Worm (Caenorhabditis elegans) whole organism, L2 larva: ENCODE results near the gene hpo-34.

ENCODE experiments used
- C34F6.9 ChIP-seq: fragments of 150-350 bp; optimal IDR thresholded peaks from 2 replicates; lab custom pipeline; 2014; ENCODE audit warnings: missing biosample characterization, missing genetic modification characterization
- R02D3.7 ChIP-seq: fragments of 150-350 bp; optimal IDR thresholded peaks from 2 replicates; lab custom pipeline; 2014; ENCODE audit warnings: missing biosample characterization, missing genetic modification characterization
- aly-2 ChIP-seq: fragments of 150-350 bp; optimal IDR thresholded peaks from 2 replicates; lab custom pipeline; 2014; ENCODE audit warnings: missing biosample characterization, missing genetic modification characterization
- egl-27 ChIP-seq: sonication (generic microtip); optimal IDR thresholded peaks from 3 replicates; lab custom pipeline; 2017; ENCODE audit warnings: missing biosample characterization, missing genetic modification reagents, missing genetic modification characterization
- elt-1 ChIP-seq: fragments of 150-350 bp; optimal IDR thresholded peaks from 2 replicates; lab custom pipeline; 2014; ENCODE audit warnings: missing biosample characterization, missing genetic modification characterization
- elt-3 ChIP-seq: sonication (generic microtip); optimal IDR thresholded peaks from 2 replicates; lab custom pipeline; 2017; ENCODE audit warnings: missing biosample characterization, missing genetic modification characterization
- lin-13 ChIP-seq: fragments of 150-350 bp; optimal IDR thresholded peaks from 2 replicates; lab custom pipeline; 2014; ENCODE audit warnings: missing biosample characterization, missing genetic modification reagents, missing genetic modification characterization
- nhr-11 ChIP-seq: fragments of 150-350 bp; optimal IDR thresholded peaks from 2 replicates; lab custom pipeline; 2014; ENCODE audit warnings: missing biosample characterization, missing genetic modification characterization
- nhr-77 ChIP-seq: fragments of 150-350 bp; optimal IDR thresholded peaks from 2 replicates; lab custom pipeline; 2014; ENCODE audit warnings: missing biosample characterization, missing genetic modification characterization
- skn-1 ChIP-seq: sonication (generic microtip); optimal IDR thresholded peaks from 2 replicates; lab custom pipeline; 2017; ENCODE audit warnings: missing biosample characterization, missing genetic modification characterization
- snpc-4 ChIP-seq: fragments of 150-350 bp; optimal IDR thresholded peaks from 2 replicates; lab custom pipeline; 2014; ENCODE audit warnings: missing biosample characterization, missing genetic modification characterization
- unc-39 ChIP-seq: fragments of 150-350 bp; optimal IDR thresholded peaks from 2 replicates; lab custom pipeline; 2014; ENCODE audit warnings: missing biosample characterization, missing genetic modification characterization
- unc-62 ChIP-seq: fragments of 150-350 bp; optimal IDR thresholded peaks from 2 replicates; lab custom pipeline; 2014; ENCODE audit warnings: missing biosample characterization, missing genetic modification reagents, missing genetic modification characterization
- ztf-11 ChIP-seq: sonication (generic microtip); optimal IDR thresholded peaks from 2 replicates; lab custom pipeline; 2017; ENCODE audit warnings: missing biosample characterization, missing genetic modification characterization

- TF ChIP-seq C34F6.9 (tag; lab: Kevin White, UChicago) (peak; percentile 58), R02D3.7 (tag; lab: Kevin White, UChicago) (no peak), snpc-4 (tag; lab: Kevin White, UChicago) (no peak), elt-3 (tag; lab: Kevin White, UChicago) (no peak), unc-62 (GFP tag; lab: Kevin White, UChicago) (no peak), skn-1 (no peak), nhr-77 (no peak), unc-39 (tag; lab: Kevin White, UChicago) (no peak), nhr-11 (tag; lab: Kevin White, UChicago) (no peak), elt-1 (tag; lab: Kevin White, UChicago) (no peak), aly-2 (tag; lab: Kevin White, UChicago) (no peak), ztf-11 (no peak), egl-27 (tag; lab: Kevin White, UChicago) (no peak), lin-13 (no peak)
These were observed 34.0 kb upstream of the hpo-34 start for ce11 chrX:11552879-11553278.
